Worm (Caenorhabditis elegans) whole organism, L2 larva: ENCODE measurements around the gene pges-2.

ENCODE experiments used
- C34F6.9 ChIP-seq: fragments of 150-350 bp; optimal IDR thresholded peaks from 2 replicates; lab custom pipeline; 2014; ENCODE audit warnings: missing biosample characterization, missing genetic modification characterization
- F13H6.1 ChIP-seq: sonication (generic microtip); optimal IDR thresholded peaks from 2 replicates; lab custom pipeline; 2016; ENCODE audit warnings: missing genetic modification characterization, missing compliant biosample characterization
- R02D3.7 ChIP-seq: fragments of 150-350 bp; optimal IDR thresholded peaks from 2 replicates; lab custom pipeline; 2014; ENCODE audit warnings: missing biosample characterization, missing genetic modification characterization
- Y55F3AM.14 ChIP-seq: fragments of 200-800 bp; sonication (Bioruptor generic); optimal IDR thresholded peaks from 2 replicates; lab custom pipeline; 2018; ENCODE audit warnings: mild to moderate bottlenecking, missing genetic modification characterization, missing compliant biosample characterization
- ZK546.5 ChIP-seq: sonication (generic microtip); optimal IDR thresholded peaks from 2 replicates; lab custom pipeline; 2017; ENCODE audit warnings: missing biosample characterization, missing genetic modification characterization
- alr-1 ChIP-seq: fragments of 150-350 bp; optimal IDR thresholded peaks from 2 replicates; lab custom pipeline; 2014; ENCODE audit warnings: missing biosample characterization, missing genetic modification characterization
- aly-2 ChIP-seq: fragments of 150-350 bp; optimal IDR thresholded peaks from 2 replicates; lab custom pipeline; 2014; ENCODE audit warnings: missing biosample characterization, missing genetic modification characterization
- ama-1 ChIP-seq: fragments of 150-350 bp; optimal IDR thresholded peaks from 2 replicates; lab custom pipeline; 2018; ENCODE audit warnings: inconsistent platforms
- blmp-1 ChIP-seq: sonication (generic microtip); optimal IDR thresholded peaks from 2 replicates; lab custom pipeline; 2017; ENCODE audit warnings: missing genetic modification characterization, mild to moderate bottlenecking, missing compliant biosample characterization, antibody characterized with exemption, moderate library complexity; ENCODE audit not compliant: insufficient read depth
- ceh-16 ChIP-seq: fragments of 150-350 bp; optimal IDR thresholded peaks from 2 replicates; lab custom pipeline; 2014; ENCODE audit warnings: missing biosample characterization, missing genetic modification characterization
- ceh-82 ChIP-seq: fragments of 150-350 bp; optimal IDR thresholded peaks from 2 replicates; lab custom pipeline; 2014; ENCODE audit warnings: missing biosample characterization, missing genetic modification characterization
- crh-2 ChIP-seq: sonication (generic microtip); optimal IDR thresholded peaks from 2 replicates; lab custom pipeline; 2017; ENCODE audit warnings: missing biosample characterization, missing genetic modification characterization
- dmd-4 ChIP-seq: sonication (generic microtip); optimal IDR thresholded peaks from 2 replicates; lab custom pipeline; 2017; ENCODE audit warnings: missing biosample characterization, missing genetic modification characterization
- egl-27 ChIP-seq: sonication (generic microtip); optimal IDR thresholded peaks from 3 replicates; lab custom pipeline; 2017; ENCODE audit warnings: missing biosample characterization, missing genetic modification reagents, missing genetic modification characterization
- elt-1 ChIP-seq: fragments of 150-350 bp; optimal IDR thresholded peaks from 2 replicates; lab custom pipeline; 2014; ENCODE audit warnings: missing biosample characterization, missing genetic modification characterization
- elt-3 ChIP-seq: sonication (generic microtip); optimal IDR thresholded peaks from 2 replicates; lab custom pipeline; 2017; ENCODE audit warnings: missing biosample characterization, missing genetic modification characterization
- fos-1 ChIP-seq: fragments of 150-350 bp; optimal IDR thresholded peaks from 2 replicates; lab custom pipeline; 2014; ENCODE audit warnings: missing biosample characterization, missing genetic modification characterization
- gmeb-1 ChIP-seq: fragments of 150-350 bp; optimal IDR thresholded peaks from 2 replicates; lab custom pipeline; 2014; ENCODE audit warnings: missing biosample characterization, missing genetic modification characterization
- lin-11 ChIP-seq: fragments of 150-350 bp; sonication (generic microtip); optimal IDR thresholded peaks from 2 replicates; lab custom pipeline; 2014; ENCODE audit warnings: missing biosample characterization, missing genetic modification characterization, inconsistent platforms, mixed read lengths
- lin-13 ChIP-seq: fragments of 150-350 bp; optimal IDR thresholded peaks from 2 replicates; lab custom pipeline; 2014; ENCODE audit warnings: missing biosample characterization, missing genetic modification reagents, missing genetic modification characterization
- lin-39 ChIP-seq: fragments of 150-350 bp; optimal IDR thresholded peaks from 2 replicates; lab custom pipeline; 2014; ENCODE audit warnings: missing biosample characterization, missing genetic modification reagents, missing genetic modification characterization
- lsy-2 ChIP-seq, 2 experiments: fragments of 150-350 bp in 1 of 2; sonication (generic microtip) in 1 of 2; optimal IDR thresholded peaks; 2 replicates each; lab custom pipeline; 2014 to 2017; ENCODE audit warnings: missing biosample characterization in 2 of 2, missing genetic modification characterization in 2 of 2
- mab-5 ChIP-seq: fragments of 150-350 bp; optimal IDR thresholded peaks from 2 replicates; lab custom pipeline; 2014; ENCODE audit warnings: missing biosample characterization, missing genetic modification characterization
- mbf-1 ChIP-seq: sonication (generic microtip); optimal IDR thresholded peaks from 2 replicates; lab custom pipeline; 2017; ENCODE audit warnings: missing biosample characterization, missing genetic modification characterization
- mdl-1 ChIP-seq, 2 experiments: fragments of 150-350 bp in 1 of 2; sonication (generic microtip) in 1 of 2; optimal IDR thresholded peaks; 2 replicates each; lab custom pipeline; 2017; ENCODE audit warnings: missing biosample characterization in 2 of 2, missing genetic modification characterization in 2 of 2
- nhr-10 ChIP-seq: sonication (generic microtip); optimal IDR thresholded peaks from 2 replicates; lab custom pipeline; 2017; ENCODE audit warnings: missing biosample characterization, missing genetic modification characterization
- nhr-11 ChIP-seq: fragments of 150-350 bp; optimal IDR thresholded peaks from 2 replicates; lab custom pipeline; 2014; ENCODE audit warnings: missing biosample characterization, missing genetic modification characterization
- nhr-12 ChIP-seq: fragments of 150-350 bp; optimal IDR thresholded peaks from 2 replicates; lab custom pipeline; 2014; ENCODE audit warnings: missing biosample characterization, missing genetic modification characterization
- nhr-129 ChIP-seq: fragments of 150-350 bp; optimal IDR thresholded peaks from 2 replicates; lab custom pipeline; 2014; ENCODE audit warnings: missing biosample characterization, missing genetic modification characterization
- nhr-21 ChIP-seq: fragments of 150-350 bp; optimal IDR thresholded peaks from 2 replicates; lab custom pipeline; 2014; ENCODE audit warnings: missing biosample characterization, missing genetic modification characterization
- nhr-23 ChIP-seq: fragments of 150-350 bp; optimal IDR thresholded peaks from 2 replicates; lab custom pipeline; 2014; ENCODE audit warnings: missing biosample characterization, missing genetic modification reagents, missing genetic modification characterization
- nhr-237 ChIP-seq: fragments of 150-350 bp; optimal IDR thresholded peaks from 2 replicates; lab custom pipeline; 2014; ENCODE audit warnings: missing biosample characterization, missing genetic modification characterization
- nhr-25 ChIP-seq: fragments of 150-350 bp; sonication (generic microtip); optimal IDR thresholded peaks from 3 replicates; lab custom pipeline; 2014; ENCODE audit warnings: missing biosample characterization, missing genetic modification characterization
- nhr-6 ChIP-seq: fragments of 150-350 bp; optimal IDR thresholded peaks from 2 replicates; lab custom pipeline; 2014; ENCODE audit warnings: missing biosample characterization, missing genetic modification characterization
- nhr-77 ChIP-seq: fragments of 150-350 bp; optimal IDR thresholded peaks from 2 replicates; lab custom pipeline; 2014; ENCODE audit warnings: missing biosample characterization, missing genetic modification characterization
- peb-1 ChIP-seq: fragments of 150-350 bp; optimal IDR thresholded peaks from 2 replicates; lab custom pipeline; 2014; ENCODE audit warnings: missing biosample characterization, missing genetic modification characterization
- sem-4 ChIP-seq: fragments of 150-350 bp; optimal IDR thresholded peaks from 2 replicates; lab custom pipeline; 2014; ENCODE audit warnings: missing biosample characterization, missing genetic modification reagents, missing genetic modification characterization
- skn-1 ChIP-seq: sonication (generic microtip); optimal IDR thresholded peaks from 2 replicates; lab custom pipeline; 2017; ENCODE audit warnings: missing biosample characterization, missing genetic modification characterization
- sma-3 ChIP-seq: sonication (generic microtip); optimal IDR thresholded peaks from 2 replicates; lab custom pipeline; 2016; ENCODE audit warnings: missing genetic modification reagents, missing genetic modification characterization, missing compliant biosample characterization
- sma-9 ChIP-seq, 2 experiments: fragments of 150-350 bp in 1 of 2; sonication (generic microtip) in 1 of 2; optimal IDR thresholded peaks; 2 replicates each; lab custom pipeline; 2014 to 2016; ENCODE audit warnings: missing genetic modification characterization in 2 of 2, mild to moderate bottlenecking in 1 of 2, missing biosample characterization in 1 of 2, missing compliant biosample characterization in 1 of 2, missing genetic modification reagents in 1 of 2, moderate library complexity in 1 of 2
- snpc-4 ChIP-seq: fragments of 150-350 bp; optimal IDR thresholded peaks from 2 replicates; lab custom pipeline; 2014; ENCODE audit warnings: missing biosample characterization, missing genetic modification characterization
- unc-39 ChIP-seq: fragments of 150-350 bp; optimal IDR thresholded peaks from 2 replicates; lab custom pipeline; 2014; ENCODE audit warnings: missing biosample characterization, missing genetic modification characterization
- unc-55 ChIP-seq: fragments of 150-350 bp; sonication (generic microtip); optimal IDR thresholded peaks from 3 replicates; lab custom pipeline; 2014; ENCODE audit warnings: missing biosample characterization, missing genetic modification reagents, missing genetic modification characterization
- unc-62 ChIP-seq: fragments of 150-350 bp; optimal IDR thresholded peaks from 2 replicates; lab custom pipeline; 2014; ENCODE audit warnings: missing biosample characterization, missing genetic modification reagents, missing genetic modification characterization
- zag-1 ChIP-seq: fragments of 150-350 bp; optimal IDR thresholded peaks from 2 replicates; lab custom pipeline; 2014; ENCODE audit warnings: missing biosample characterization, missing genetic modification characterization
- ztf-1 ChIP-seq: fragments of 200-800 bp; sonication (Bioruptor generic); conservative IDR thresholded peaks from 2 replicates; pipeline ENCODE4 v1.3.6; 2022; ENCODE audit warnings: missing genetic modification characterization, missing compliant biosample characterization
- ztf-11 ChIP-seq: sonication (generic microtip); optimal IDR thresholded peaks from 2 replicates; lab custom pipeline; 2017; ENCODE audit warnings: missing biosample characterization, missing genetic modification characterization
- ztf-4 ChIP-seq: fragments of 150-350 bp; optimal IDR thresholded peaks from 2 replicates; lab custom pipeline; 2014; ENCODE audit warnings: missing biosample characterization, missing genetic modification characterization

The pges-2 gene

DNA sequence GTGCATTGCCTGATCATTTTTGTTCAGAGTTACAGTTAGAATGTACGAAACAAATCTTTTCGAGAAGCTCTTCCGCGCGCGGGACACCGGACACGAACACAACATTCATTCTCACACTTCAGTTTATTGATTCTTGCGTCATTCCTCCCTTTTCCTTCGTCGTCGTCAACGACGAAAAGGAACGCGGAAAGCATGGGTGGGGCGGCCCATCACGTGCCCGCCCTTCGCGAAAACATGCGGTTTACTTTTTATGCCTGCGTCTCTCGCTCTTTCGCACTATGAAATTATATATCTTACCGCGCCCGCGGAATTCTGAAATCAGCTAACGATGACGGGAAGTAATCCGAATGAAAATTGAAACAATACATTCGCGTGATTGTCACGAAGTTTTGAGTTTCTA lies 13.0 kb upstream of the pges-2 start (continued):
- TF ChIP-seq nhr-12 (tag; lab: Kevin White, UChicago) (no peak), zag-1 (tag; lab: Kevin White, UChicago) (no peak), ceh-82 (tag; lab: Kevin White, UChicago) (no peak)

DNA sequence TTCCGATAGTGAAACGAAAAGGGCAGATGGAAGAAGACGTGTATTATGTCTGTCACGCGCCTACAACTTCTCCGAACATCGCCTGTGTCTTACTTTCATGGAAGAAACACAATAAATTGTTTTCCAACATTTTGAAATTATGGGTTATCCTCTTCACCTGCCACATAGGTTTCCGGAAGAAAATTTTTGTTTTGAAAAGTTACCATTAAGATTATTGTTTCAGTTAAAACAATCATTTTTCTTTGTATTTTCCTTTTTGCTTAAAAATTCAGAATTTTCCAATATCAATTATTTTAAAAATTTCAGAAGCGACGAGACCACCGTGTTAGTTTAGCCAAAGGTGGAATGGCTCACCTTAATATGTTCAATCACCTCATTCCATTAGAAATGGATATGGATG lies 7.0 kb upstream of the pges-2 start, which contains the start of gene mask-1:
Gene mask-1 (plus strand): TSS at position 301 of the 400 bp plus-strand sequence.
- no peak for TF ChIP-seq lin-13
- TF ChIP-seq blmp-1 (tag; lab: Kevin White, UChicago) = no peak
- TF ChIP-seq ceh-16 (tag; lab: Kevin White, UChicago) = no peak
- no peak for TF ChIP-seq sma-3 (GFP tag; lab: Kevin White, UChicago)
- no peak for TF ChIP-seq ama-1 (lab: Kevin White, UChicago)
- TF ChIP-seq ZK546.5 (tag; lab: Kevin White, UChicago) = no peak
- no peak for TF ChIP-seq mdl-1 (tag; optimal IDR thresholded peaks at IDR 0.05; lab: Kevin White, UChicago)
- TF ChIP-seq skn-1 = no peak
- no peak for TF ChIP-seq snpc-4 (tag; lab: Kevin White, UChicago)

DNA sequence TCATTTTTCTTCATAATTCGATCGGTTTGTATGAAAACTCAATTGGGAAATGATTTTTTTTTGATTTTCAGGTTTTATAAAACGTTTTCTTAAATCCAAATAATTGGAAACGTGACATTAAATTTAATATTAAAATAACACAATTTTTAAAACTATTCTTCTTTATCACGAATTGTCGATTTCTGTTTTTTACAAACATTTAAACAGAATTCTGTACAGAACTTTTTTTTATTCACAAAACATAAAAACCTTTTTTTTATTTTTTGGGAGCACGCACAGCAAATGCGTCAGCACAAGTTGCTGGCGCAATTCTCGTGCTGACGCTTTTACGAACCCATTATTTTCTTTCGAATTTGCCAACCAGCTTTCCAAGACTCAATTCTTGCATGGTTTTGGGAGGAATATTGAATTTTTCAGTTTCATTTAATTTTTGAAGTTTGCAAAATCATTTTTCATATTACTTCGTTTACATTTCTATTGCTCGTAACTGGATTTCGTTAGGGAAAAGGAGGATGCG lies 6.2 kb upstream of the pges-2 start, which contains the start of gene mpz-5:
Gene mpz-5 (minus strand): TSS at position 51 of the 517 bp plus-strand sequence.
- no peak for TF ChIP-seq ZK546.5 (tag; lab: Kevin White, UChicago)
- no peak for TF ChIP-seq elt-1 (tag; lab: Kevin White, UChicago)
- peak; percentile 48 for TF ChIP-seq nhr-129 (tag; lab: Kevin White, UChicago)
- peak; percentile 83 for TF ChIP-seq gmeb-1
- TF ChIP-seq snpc-4 (tag; lab: Kevin White, UChicago) = no peak
- no peak for TF ChIP-seq ceh-82 (tag; lab: Kevin White, UChicago)
- no peak for TF ChIP-seq nhr-77 (tag; lab: Kevin White, UChicago)
- TF ChIP-seq nhr-10 (tag; lab: Kevin White, UChicago) = no peak
- no peak for TF ChIP-seq skn-1
- TF ChIP-seq C34F6.9 (tag; lab: Kevin White, UChicago) = peak; percentile 92
- TF ChIP-seq ztf-4 = no peak
- no peak for TF ChIP-seq ceh-16 (tag; lab: Kevin White, UChicago)
- TF ChIP-seq R02D3.7 (tag; lab: Kevin White, UChicago) = no peak
- TF ChIP-seq lin-11 (tag; lab: Kevin White, UChicago) = peak; percentile 47
- TF ChIP-seq F13H6.1 = peak; percentile 52
- no peak for TF ChIP-seq peb-1 (tag; lab: Kevin White, UChicago)
- TF ChIP-seq unc-39 (tag; lab: Kevin White, UChicago) = no peak
- TF ChIP-seq ama-1 (lab: Kevin White, UChicago) = peak; percentile 9
- TF ChIP-seq unc-55 (GFP tag; lab: Kevin White, UChicago) = peak; percentile 78
- TF ChIP-seq nhr-23 = no peak
- peak; percentile 46 for TF ChIP-seq fos-1
- no peak for TF ChIP-seq ztf-1 (GFP tag; lab: Robert Waterston, UW)
- TF ChIP-seq lin-39 = no peak
- peak; percentile 9 for TF ChIP-seq sem-4 (tag; lab: Kevin White, UChicago)
- peak; percentile 43 for TF ChIP-seq nhr-6 (tag; lab: Kevin White, UChicago)
- TF ChIP-seq nhr-25 (tag; lab: Kevin White, UChicago) = peak; percentile 80
- TF ChIP-seq Y55F3AM.14 (GFP tag; lab: Kevin White, UChicago) = no peak
- TF ChIP-seq lin-13 = peak; percentile 71
- peak; percentile 17 for TF ChIP-seq mab-5 (tag; lab: Kevin White, UChicago)
- TF ChIP-seq zag-1 (tag; lab: Kevin White, UChicago) = no peak
- peak; percentile 17 for TF ChIP-seq nhr-21 (tag; lab: Kevin White, UChicago)
- TF ChIP-seq blmp-1 (tag; lab: Kevin White, UChicago) = no peak
- TF ChIP-seq alr-1 = no peak
- peak; percentile 68 for TF ChIP-seq sma-3 (GFP tag; lab: Kevin White, UChicago)
- TF ChIP-seq mbf-1 = no peak
- TF ChIP-seq crh-2 (tag; lab: Kevin White, UChicago) = peak; percentile 94
- no peak for TF ChIP-seq dmd-4
- peak; percentile 72 to 87 for TF ChIP-seq lsy-2 (tag; optimal IDR thresholded peaks at IDR 0.05; lab: Kevin White, UChicago)
- TF ChIP-seq sma-9 (GFP tag; optimal IDR thresholded peaks at IDR 0.05; lab: Kevin White, UChicago) = peak; percentile 38
- no peak for TF ChIP-seq sma-9 (tag; optimal IDR thresholded peaks at IDR 0.05; lab: Kevin White, UChicago)
- no peak for TF ChIP-seq ztf-11
- TF ChIP-seq nhr-237 (tag; lab: Kevin White, UChicago) = no peak
- TF ChIP-seq nhr-12 (tag; lab: Kevin White, UChicago) = no peak
- TF ChIP-seq aly-2 (tag; lab: Kevin White, UChicago) = no peak
- TF ChIP-seq mdl-1 (tag; optimal IDR thresholded peaks at IDR 0.05; lab: Kevin White, UChicago) = no peak
- no peak for TF ChIP-seq unc-62 (GFP tag; lab: Kevin White, UChicago)
- no peak for TF ChIP-seq nhr-11 (tag; lab: Kevin White, UChicago)
- peak; percentile 46 for TF ChIP-seq egl-27
- TF ChIP-seq elt-3 (tag; lab: Kevin White, UChicago) = no peak
